Fruit fly (Drosophila melanogaster): ENCODE data around the gene mRpL50.

- no peak for TF ChIP-seq toe (GFP tag; optimal IDR thresholded peaks at IDR 0.05)
- TF ChIP-seq pad (GFP tag; optimal IDR thresholded peaks at IDR 0.05), result no peak
- TF ChIP-seq kay (GFP tag; ENCODE audit: borderline replicate concordance), result no peak
- no peak for TF ChIP-seq CG7101 (tag; optimal IDR thresholded peaks at IDR 0.05)
Measured at dm6 chr3L:7283541-7283940, 39.8 kb upstream of the mRpL50 start.
